Fruit fly (Drosophila melanogaster) whole organism, embryonic: ENCODE data around the gene CG5828.

Experiments used
- CG11398 ChIP-seq: fragments of 200-800 bp; sonication (Bioruptor generic); optimal IDR thresholded peaks from 2 replicates; lab custom pipeline; 2016; ENCODE audit warnings: missing biosample characterization, missing genetic modification characterization
- CG14014 ChIP-seq: fragments of 200-800 bp; sonication (Bioruptor generic); IDR thresholded peaks from 2 replicates; pipeline ENCODE4 v1.3.6; 2022; ENCODE audit warnings: missing biosample characterization, missing genetic modification characterization
- CG14860 ChIP-seq: fragments of 200-800 bp; sonication (Bioruptor generic); IDR thresholded peaks from 3 replicates; pipeline ENCODE4 v1.3.6; 2022; ENCODE audit warnings: missing biosample characterization, missing genetic modification characterization; ENCODE audit not compliant: partially characterized antibody
- CG15073 ChIP-seq: fragments of 200-800 bp; sonication (Bioruptor generic); optimal IDR thresholded peaks from 2 replicates; lab custom pipeline; 2016; ENCODE audit warnings: missing biosample characterization, missing genetic modification characterization
- CG15601 ChIP-seq: fragments of 200-800 bp; sonication (Bioruptor generic); optimal IDR thresholded peaks from 3 replicates; lab custom pipeline; 2019; ENCODE audit warnings: missing biosample characterization, mild to moderate bottlenecking, missing genetic modification characterization, moderate library complexity
- CG15696 ChIP-seq: fragments of 200-800 bp; sonication (Bioruptor generic); optimal IDR thresholded peaks from 2 replicates; lab custom pipeline; 2019; ENCODE audit warnings: missing biosample characterization, mild to moderate bottlenecking, missing genetic modification characterization, moderate library complexity
- CG16863 ChIP-seq: fragments of 200-800 bp; sonication (Bioruptor generic); optimal IDR thresholded peaks from 3 replicates; lab custom pipeline; 2016; ENCODE audit warnings: missing biosample characterization, missing genetic modification characterization
- CG17359 ChIP-seq: fragments of 200-800 bp; sonication (Bioruptor generic); optimal IDR thresholded peaks from 3 replicates; lab custom pipeline; 2018; ENCODE audit warnings: missing biosample characterization, mild to moderate bottlenecking, missing genetic modification characterization, moderate library complexity
- CG18619 ChIP-seq: fragments of 200-800 bp; sonication (Bioruptor generic); optimal IDR thresholded peaks from 3 replicates; lab custom pipeline; 2017; ENCODE audit warnings: missing biosample characterization, mild to moderate bottlenecking, missing genetic modification characterization
- CG2199 ChIP-seq: fragments of 200-800 bp; sonication (Bioruptor generic); IDR thresholded peaks from 3 replicates; pipeline ENCODE4 v1.3.6; 2022; ENCODE audit warnings: missing biosample characterization, missing genetic modification characterization
- CG2678 ChIP-seq: fragments of 200-800 bp; sonication (Bioruptor generic); optimal IDR thresholded peaks from 3 replicates; lab custom pipeline; 2019; ENCODE audit warnings: missing biosample characterization, mild to moderate bottlenecking, missing genetic modification characterization, moderate library complexity
- CG30403 ChIP-seq: fragments of 200-800 bp; sonication (Bioruptor generic); optimal IDR thresholded peaks from 3 replicates; lab custom pipeline; 2016; ENCODE audit warnings: missing biosample characterization, missing genetic modification characterization
- CG3065 ChIP-seq: fragments of 200-800 bp; sonication (Bioruptor generic); optimal IDR thresholded peaks from 2 replicates; lab custom pipeline; 2016; ENCODE audit warnings: missing biosample characterization, missing genetic modification characterization
- CG31224 ChIP-seq: fragments of 200-800 bp; sonication (Bioruptor generic); IDR thresholded peaks from 2 replicates; pipeline ENCODE4 v1.3.6; 2022; ENCODE audit warnings: missing biosample characterization, missing genetic modification characterization
- CG31441 ChIP-seq: fragments of 200-800 bp; sonication (Bioruptor generic); IDR thresholded peaks from 2 replicates; pipeline ENCODE4 v1.3.6; 2022; ENCODE audit warnings: missing biosample characterization, missing genetic modification characterization
- CG6175 ChIP-seq: fragments of 200-800 bp; sonication (Bioruptor generic); IDR thresholded peaks from 3 replicates; pipeline ENCODE4 v1.3.6; 2022; ENCODE audit warnings: missing biosample characterization, missing genetic modification characterization
- CG6813 ChIP-seq: fragments of 200-800 bp; sonication (Bioruptor generic); optimal IDR thresholded peaks from 2 replicates; lab custom pipeline; 2017; ENCODE audit warnings: missing biosample characterization, missing genetic modification characterization, mild to moderate bottlenecking, moderate library complexity, missing genetic modification reagents
- CG8089 ChIP-seq: fragments of 200-800 bp; sonication (Bioruptor generic); optimal IDR thresholded peaks from 3 replicates; lab custom pipeline; 2016; ENCODE audit warnings: missing biosample characterization, missing genetic modification characterization
- CG8281 ChIP-seq: fragments of 200-800 bp; sonication (Bioruptor generic); optimal IDR thresholded peaks from 2 replicates; lab custom pipeline; 2018; ENCODE audit warnings: missing biosample characterization, mild to moderate bottlenecking, missing genetic modification characterization, moderate library complexity
- CTCF ChIP-seq: fragments of 200-800 bp; sonication (Bioruptor generic); optimal IDR thresholded peaks from 2 replicates; lab custom pipeline; 2017; ENCODE audit warnings: missing biosample characterization, mild to moderate bottlenecking, missing genetic modification characterization, moderate library complexity
- CkIIα-i1 ChIP-seq: fragments of 200-800 bp; sonication (Bioruptor generic); IDR thresholded peaks from 2 replicates; pipeline ENCODE4 v1.3.6; 2022; ENCODE audit warnings: missing biosample characterization, missing genetic modification characterization
- D19B ChIP-seq: fragments of 200-800 bp; sonication (Bioruptor generic); optimal IDR thresholded peaks from 2 replicates; lab custom pipeline; 2017; ENCODE audit warnings: missing biosample characterization, mild to moderate bottlenecking, missing genetic modification characterization
- Dip2 ChIP-seq: fragments of 200-800 bp; sonication (Bioruptor generic); IDR thresholded peaks from 2 replicates; pipeline ENCODE4 v1.3.6; 2022; ENCODE audit warnings: missing biosample characterization, missing genetic modification characterization
- Dll ChIP-seq: fragments of 200-800 bp; sonication (Bioruptor generic); IDR thresholded peaks from 4 replicates; pipeline ENCODE4 v1.3.6; 2022; ENCODE audit warnings: missing biosample characterization, missing genetic modification characterization; ENCODE audit not compliant: partially characterized antibody
- Doc3 ChIP-seq: fragments of 200-800 bp; sonication (Bioruptor generic); IDR thresholded peaks from 3 replicates; pipeline ENCODE4 v1.3.6; 2022; ENCODE audit warnings: missing biosample characterization, missing genetic modification characterization; ENCODE audit not compliant: partially characterized antibody
- Hey ChIP-seq: fragments of 200-800 bp; sonication (Bioruptor generic); optimal IDR thresholded peaks from 3 replicates; lab custom pipeline; 2018; ENCODE audit warnings: missing biosample characterization, mild to moderate bottlenecking, missing genetic modification characterization
- Hr39 ChIP-seq: fragments of >200 bp; optimal IDR thresholded peaks from 2 replicates; lab custom pipeline; 2017
- NC2β ChIP-seq: fragments of 200-800 bp; sonication (Bioruptor generic); optimal IDR thresholded peaks from 2 replicates; lab custom pipeline; 2016; ENCODE audit warnings: missing biosample characterization, missing genetic modification characterization
- Scr ChIP-seq: fragments of 200-800 bp; sonication (Bioruptor generic); IDR thresholded peaks from 2 replicates; pipeline ENCODE4 v1.3.6; 2022; ENCODE audit warnings: missing biosample characterization, missing genetic modification characterization; ENCODE audit not compliant: partially characterized antibody
- Side ChIP-seq: fragments of 200-800 bp; sonication (Bioruptor generic); optimal IDR thresholded peaks from 2 replicates; lab custom pipeline; 2016; ENCODE audit warnings: missing biosample characterization, missing genetic modification characterization
- Sox100B ChIP-seq: fragments of 200-800 bp; sonication (Bioruptor generic); optimal IDR thresholded peaks from 3 replicates; lab custom pipeline; 2018; ENCODE audit warnings: missing biosample characterization, mild to moderate bottlenecking, missing genetic modification characterization
- ap ChIP-seq: fragments of 200-800 bp; sonication (Bioruptor generic); IDR thresholded peaks from 2 replicates; pipeline ENCODE4 v1.3.6; 2022; ENCODE audit warnings: missing biosample characterization, missing genetic modification characterization
- corto ChIP-seq: fragments of 200-800 bp; sonication (Bioruptor generic); optimal IDR thresholded peaks from 2 replicates; lab custom pipeline; 2016; ENCODE audit warnings: missing biosample characterization, mild to moderate bottlenecking, missing genetic modification characterization, moderate library complexity
- dmrt99B ChIP-seq: fragments of 200-800 bp; sonication (Bioruptor generic); optimal IDR thresholded peaks from 2 replicates; lab custom pipeline; 2018; ENCODE audit warnings: missing biosample characterization, mild to moderate bottlenecking, missing genetic modification characterization, moderate library complexity
- ems ChIP-seq: fragments of 200-800 bp; sonication (Bioruptor generic); optimal IDR thresholded peaks from 3 replicates; lab custom pipeline; 2016; ENCODE audit warnings: missing biosample characterization, missing genetic modification characterization
- grau ChIP-seq: fragments of 200-800 bp; optimal IDR thresholded peaks from 3 replicates; lab custom pipeline; 2019; ENCODE audit warnings: missing biosample characterization, mild to moderate bottlenecking, missing genetic modification characterization, moderate library complexity
- jumu ChIP-seq: fragments of 200-800 bp; sonication (Bioruptor generic); optimal IDR thresholded peaks from 3 replicates; lab custom pipeline; 2016; ENCODE audit warnings: missing biosample characterization, missing genetic modification characterization
- ken ChIP-seq: fragments of 200-800 bp; sonication (Bioruptor generic); IDR thresholded peaks from 3 replicates; pipeline ENCODE4 v1.3.6; 2022; ENCODE audit warnings: missing biosample characterization, missing genetic modification characterization
- klu ChIP-seq: fragments of 200-800 bp; sonication (Bioruptor generic); IDR thresholded peaks from 2 replicates; pipeline ENCODE4 v1.3.6; 2022; ENCODE audit warnings: missing biosample characterization, missing genetic modification characterization
- lab ChIP-seq: fragments of 200-800 bp; sonication (Bioruptor generic); optimal IDR thresholded peaks from 3 replicates; lab custom pipeline; 2017; ENCODE audit warnings: missing biosample characterization, missing genetic modification characterization, mild to moderate bottlenecking, moderate library complexity, missing genetic modification reagents
- pb ChIP-seq: fragments of 200-800 bp; sonication (Bioruptor generic); optimal IDR thresholded peaks from 3 replicates; lab custom pipeline; 2016; ENCODE audit warnings: missing biosample characterization, missing genetic modification characterization
- pita ChIP-seq: fragments of 200-800 bp; sonication (Bioruptor generic); optimal IDR thresholded peaks from 2 replicates; lab custom pipeline; 2017; ENCODE audit warnings: missing biosample characterization, mild to moderate bottlenecking, missing genetic modification characterization
- pros ChIP-seq: fragments of 200-800 bp; sonication (Bioruptor generic); optimal IDR thresholded peaks from 3 replicates; lab custom pipeline; 2019; ENCODE audit warnings: missing biosample characterization, mild to moderate bottlenecking, missing genetic modification characterization, moderate library complexity
- schlank ChIP-seq: fragments of 200-800 bp; sonication (Bioruptor generic); optimal IDR thresholded peaks from 2 replicates; lab custom pipeline; 2018; ENCODE audit warnings: missing biosample characterization, mild to moderate bottlenecking, missing genetic modification characterization
- slp2 ChIP-seq: fragments of 200-800 bp; sonication (Bioruptor generic); optimal IDR thresholded peaks from 2 replicates; lab custom pipeline; 2016; ENCODE audit warnings: missing biosample characterization, missing genetic modification characterization
- sna ChIP-seq: fragments of 200-800 bp; sonication (Bioruptor generic); IDR thresholded peaks from 2 replicates; pipeline ENCODE4 v1.3.6; 2022; ENCODE audit warnings: missing biosample characterization, missing genetic modification characterization; ENCODE audit not compliant: partially characterized antibody
- sug ChIP-seq: fragments of 200-800 bp; optimal IDR thresholded peaks from 2 replicates; lab custom pipeline; 2019; ENCODE audit warnings: missing biosample characterization, mild to moderate bottlenecking, missing genetic modification characterization, moderate library complexity
- tap ChIP-seq: fragments of 200-800 bp; optimal IDR thresholded peaks from 3 replicates; lab custom pipeline; 2019; ENCODE audit warnings: missing biosample characterization, mild to moderate bottlenecking, missing genetic modification characterization, moderate library complexity
- tup ChIP-seq: fragments of 200-800 bp; sonication (Bioruptor generic); optimal IDR thresholded peaks from 2 replicates; lab custom pipeline; 2016; ENCODE audit warnings: missing biosample characterization, mild to moderate bottlenecking, missing genetic modification characterization, moderate library complexity
- usp ChIP-seq: fragments of >200 bp; optimal IDR thresholded peaks from 2 replicates; lab custom pipeline; 2017; ENCODE audit warnings: missing biosample characterization, missing genetic modification characterization

The CG5828 gene

DNA sequence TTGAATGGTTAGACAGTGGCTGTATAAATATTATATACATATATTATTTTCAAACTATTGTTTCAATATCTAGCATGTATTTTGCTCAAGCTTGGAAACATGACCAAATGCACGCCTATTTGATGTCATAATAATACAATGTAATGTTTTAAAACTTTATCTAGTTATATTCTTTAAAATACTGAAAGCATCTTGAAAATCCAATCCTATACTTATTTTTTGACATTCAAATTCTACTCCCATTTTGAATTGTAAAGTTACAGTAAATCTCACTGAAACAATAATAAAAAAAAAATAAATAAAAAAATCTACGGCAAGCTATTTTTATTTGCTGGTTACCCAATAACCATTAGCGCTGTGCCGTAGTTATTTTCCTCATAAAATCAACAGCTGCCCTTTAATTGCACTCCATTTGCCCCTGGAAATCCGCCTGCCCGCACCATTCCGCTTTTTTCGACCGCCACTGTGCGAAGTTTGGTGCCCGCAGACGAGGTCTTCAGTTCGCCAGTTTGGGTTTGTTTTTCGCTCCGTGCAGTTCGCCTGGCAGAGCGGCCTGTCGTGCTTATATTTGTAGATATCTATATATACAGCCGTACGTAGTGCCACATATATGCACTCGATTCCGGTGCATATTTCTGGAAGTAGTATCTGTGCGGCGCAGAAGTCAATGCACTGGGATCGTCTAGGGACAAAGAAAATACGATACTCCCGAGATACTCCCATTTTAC, 48.7 kb upstream of the CG5828 start (continued):
- TF ChIP-seq D19B (peak; percentile 25), CG2678 (peak; percentile 76), lab (GFP tag; lab: Kevin White, UChicago) (peak; percentile 67), Hr39 (lab: Kevin White, UChicago) (no peak), pb (no peak), CG14860 (GFP tag; lab: Robert Waterston, UW) (no peak), pros (GFP tag; lab: Kevin White, UChicago) (no peak), CG31224 (GFP tag; lab: Robert Waterston, UW) (peak; percentile 18; the same call in 1 of the 2 replicates), slp2 (no peak), tup (GFP tag; lab: Kevin White, UChicago) (no peak), CG15601 (tag; lab: Kevin White, UChicago) (peak; percentile 18), Dll (no peak), CG11398 (GFP tag; lab: Kevin White, UChicago) (no peak), schlank (tag; lab: Kevin White, UChicago) (no peak), sna (GFP tag; lab: Robert Waterston, UW) (no peak), CTCF (GFP tag; lab: Kevin White, UChicago) (peak; percentile 18), CG18619 (peak; percentile 70), CkIIα-i1 (no peak), Side (peak; percentile 7), CG3065 (GFP tag; lab: Kevin White, UChicago) (no peak), Scr (GFP tag; lab: Robert Waterston, UW) (no peak), dmrt99B (peak; percentile 77), ems (GFP tag; lab: Kevin White, UChicago) (peak; percentile 52), grau (tag; lab: Kevin White, UChicago) (peak; percentile 57), CG14014 (GFP tag; lab: Robert Waterston, UW) (peak; percentile 64; the same call in 1 of the 2 replicates), Sox100B (peak; percentile 78), corto (no peak), Dip2 (GFP tag; lab: Robert Waterston, UW) (no peak), CG6813 (GFP tag; lab: Kevin White, UChicago) (peak; percentile 51), sug (tag; lab: Kevin White, UChicago) (no peak), ken (GFP tag; lab: Robert Waterston, UW) (peak; percentile 60; the same call in 2 of the 3 replicates), CG30403 (GFP tag; lab: Kevin White, UChicago) (peak; percentile 56), CG2199 (GFP tag; lab: Robert Waterston, UW) (peak; percentile 74), CG8089 (GFP tag; lab: Kevin White, UChicago) (peak; percentile 13), CG31441 (peak; percentile 83), CG16863 (GFP tag; lab: Kevin White, UChicago) (peak; percentile 52), Doc3 (GFP tag; lab: Robert Waterston, UW) (no peak), NC2β (GFP tag; lab: Kevin White, UChicago) (no peak), CG15696 (tag; lab: Kevin White, UChicago) (no peak), CG8281 (tag; lab: Kevin White, UChicago) (no peak), Hey (tag; lab: Kevin White, UChicago) (no peak), CG17359 (tag; lab: Kevin White, UChicago) (peak; percentile 46), ap (GFP tag; lab: Robert Waterston, UW) (no peak), klu (no peak), CG15073 (GFP tag; lab: Kevin White, UChicago) (peak; percentile 97), CG6175 (GFP tag; lab: Robert Waterston, UW) (no peak), pita (GFP tag; lab: Kevin White, UChicago) (no peak), tap (tag; lab: Kevin White, UChicago) (peak; percentile 23), usp (GFP tag; lab: Kevin White, UChicago) (no peak), jumu (GFP tag; lab: Kevin White, UChicago) (peak; percentile 14)
